Worm (Caenorhabditis elegans) whole organism, mixed stage, embryonic: ENCODE measurements around the gene Y43B11AR.3.

ENCODE experiments used
- ceh-39 ChIP-seq: fragments of 150-350 bp; optimal IDR thresholded peaks from 2 replicates; lab custom pipeline; 2014; ENCODE audit warnings: missing biosample characterization, missing genetic modification characterization
- ces-1 ChIP-seq: fragments of 150-350 bp; optimal IDR thresholded peaks from 2 replicates; lab custom pipeline; 2014; ENCODE audit warnings: missing biosample characterization, missing genetic modification reagents, missing genetic modification characterization
- drap-1 ChIP-seq: fragments of 200-800 bp; sonication (Bioruptor generic); optimal IDR thresholded peaks from 3 replicates; lab custom pipeline; 2018; ENCODE audit warnings: mild to moderate bottlenecking, missing genetic modification characterization, missing compliant biosample characterization
- elt-1 ChIP-seq: sonication (generic microtip); optimal IDR thresholded peaks from 2 replicates; lab custom pipeline; 2017; ENCODE audit warnings: missing genetic modification characterization, mild to moderate bottlenecking, missing compliant biosample characterization, antibody characterized with exemption, moderate library complexity, borderline replicate concordance; ENCODE audit not compliant: insufficient read depth
- nhr-12 ChIP-seq: fragments of 150-350 bp; optimal IDR thresholded peaks from 2 replicates; lab custom pipeline; 2014; ENCODE audit warnings: missing biosample characterization, missing genetic modification characterization
- nhr-2 ChIP-seq: fragments of 150-350 bp; optimal IDR thresholded peaks from 2 replicates; lab custom pipeline; 2014; ENCODE audit warnings: missing biosample characterization, missing genetic modification characterization
- nhr-237 ChIP-seq: fragments of 150-350 bp; optimal IDR thresholded peaks from 2 replicates; lab custom pipeline; 2014; ENCODE audit warnings: missing biosample characterization, missing genetic modification characterization
- pha-4 ChIP-seq: fragments of 150-350 bp; optimal IDR thresholded peaks from 2 replicates; lab custom pipeline; 2018; ENCODE audit warnings: missing biosample characterization, missing genetic modification reagents, missing genetic modification characterization
- snpc-4 ChIP-seq: fragments of 150-350 bp; optimal IDR thresholded peaks from 2 replicates; lab custom pipeline; 2014; ENCODE audit warnings: missing biosample characterization, missing genetic modification characterization
- unc-62 ChIP-seq: fragments of 150-350 bp; optimal IDR thresholded peaks from 2 replicates; lab custom pipeline; 2014; ENCODE audit warnings: missing biosample characterization, missing genetic modification reagents, missing genetic modification characterization

ce11 chrIV:7051515-7051914, 32.0 kb downstream of the Y43B11AR.3 start:
- TF ChIP-seq unc-62 (no peak), snpc-4 (tag; lab: Kevin White, UChicago) (no peak), elt-1 (no peak), nhr-2 (tag; lab: Kevin White, UChicago) (no peak), ces-1 (GFP tag; lab: Kevin White, UChicago) (no peak), nhr-237 (tag; lab: Kevin White, UChicago) (no peak), drap-1 (GFP tag; lab: Kevin White, UChicago) (no peak), pha-4 (no peak), nhr-12 (tag; lab: Kevin White, UChicago) (no peak), ceh-39 (tag; lab: Kevin White, UChicago) (no peak)
